Fruit fly (Drosophila melanogaster) whole organism, embryonic: Measurements from ENCODE around the gene Sox21a.
A peak's percentile ranks its signal among the peaks of the same experiment; 100 is the strongest.

Source experiments
- CG11723 ChIP-seq: fragments of 200-800 bp; sonication (Bioruptor generic); optimal IDR thresholded peaks from 2 replicates; lab custom pipeline; 2017; ENCODE audit warnings: missing biosample characterization, mild to moderate bottlenecking, missing genetic modification characterization
- CG12659 ChIP-seq: fragments of 200-800 bp; sonication (Bioruptor generic); optimal IDR thresholded peaks from 3 replicates; lab custom pipeline; 2017; ENCODE audit warnings: mild to moderate bottlenecking, missing biosample characterization, missing genetic modification reagents, missing genetic modification characterization
- CG12942 ChIP-seq: fragments of 200-800 bp; sonication (Bioruptor generic); optimal IDR thresholded peaks from 3 replicates; lab custom pipeline; 2016; ENCODE audit warnings: missing biosample characterization, missing genetic modification characterization
- CG2120 ChIP-seq: fragments of 200-800 bp; sonication (Bioruptor generic); optimal IDR thresholded peaks from 3 replicates; lab custom pipeline; 2016; ENCODE audit warnings: missing biosample characterization, missing genetic modification characterization
- CG32767 ChIP-seq: fragments of 200-800 bp; sonication (Bioruptor generic); IDR thresholded peaks from 2 replicates; pipeline ENCODE4 v1.3.6; 2022; ENCODE audit warnings: missing biosample characterization, missing genetic modification characterization
- CG3726 ChIP-seq: fragments of 200-800 bp; sonication (Bioruptor generic); IDR thresholded peaks from 3 replicates; pipeline ENCODE4, ENCODE4 v1.3.6; 2022; ENCODE audit warnings: missing biosample characterization, missing genetic modification characterization
- CG42726 ChIP-seq: fragments of 200-800 bp; sonication (Bioruptor generic); IDR thresholded peaks from 2 replicates; pipeline ENCODE4 v1.3.6; 2022; ENCODE audit warnings: missing biosample characterization, missing genetic modification characterization; ENCODE audit not compliant: partially characterized antibody
- CG5245 ChIP-seq: fragments of 200-800 bp; sonication (Bioruptor generic); optimal IDR thresholded peaks from 3 replicates; lab custom pipeline; 2016; ENCODE audit warnings: missing biosample characterization, missing genetic modification characterization
- CG7271 ChIP-seq: fragments of 200-800 bp; sonication (Bioruptor generic); optimal IDR thresholded peaks from 2 replicates; lab custom pipeline; 2018; ENCODE audit warnings: missing biosample characterization, mild to moderate bottlenecking, missing genetic modification characterization, moderate library complexity
- CG7928 ChIP-seq: fragments of 200-800 bp; sonication (Bioruptor generic); optimal IDR thresholded peaks from 2 replicates; lab custom pipeline; 2017; ENCODE audit warnings: missing biosample characterization, mild to moderate bottlenecking, missing genetic modification characterization
- CG8290 ChIP-seq, 3 experiments: fragments of 200-800 bp; sonication (Bioruptor generic); optimal IDR thresholded peaks; 2 replicates each; lab custom pipeline; 2016 to 2019; ENCODE audit warnings: missing biosample characterization in 3 of 3, missing genetic modification characterization in 3 of 3, mild to moderate bottlenecking in 2 of 3, moderate library complexity in 1 of 3
- CG9437 ChIP-seq: fragments of 200-800 bp; sonication (Bioruptor generic); optimal IDR thresholded peaks from 2 replicates; lab custom pipeline; 2018; ENCODE audit warnings: missing biosample characterization, mild to moderate bottlenecking, missing genetic modification characterization
- CG9727 ChIP-seq: fragments of 200-800 bp; sonication (Bioruptor generic); optimal IDR thresholded peaks from 3 replicates; lab custom pipeline; 2017; ENCODE audit warnings: missing biosample characterization, mild to moderate bottlenecking, missing genetic modification characterization
- CG9876 ChIP-seq: fragments of 200-800 bp; sonication (Bioruptor generic); optimal IDR thresholded peaks from 2 replicates; lab custom pipeline; 2016; ENCODE audit warnings: missing biosample characterization, missing genetic modification characterization
- CoRest ChIP-seq: fragments of 200-800 bp; sonication (Bioruptor generic); optimal IDR thresholded peaks from 3 replicates; lab custom pipeline; 2018; ENCODE audit warnings: missing biosample characterization, mild to moderate bottlenecking, missing genetic modification characterization, moderate library complexity
- Dbx ChIP-seq: fragments of 200-800 bp; sonication (Bioruptor generic); IDR thresholded peaks from 3 replicates; pipeline ENCODE4 v1.3.6; 2022; ENCODE audit warnings: missing biosample characterization, missing genetic modification characterization
- Dek ChIP-seq: fragments of 200-800 bp; sonication (Bioruptor generic); optimal IDR thresholded peaks from 3 replicates; lab custom pipeline; 2019; ENCODE audit warnings: missing biosample characterization, mild to moderate bottlenecking, missing genetic modification characterization, moderate library complexity
- Doc2 ChIP-seq: fragments of 200-800 bp; sonication (Bioruptor generic); IDR thresholded peaks from 2 replicates; pipeline ENCODE4 v1.3.6; 2022; ENCODE audit warnings: missing biosample characterization, missing genetic modification characterization
- Eip74EF ChIP-seq, 2 experiments: fragments of 200-800 bp in 1 of 2; fragments of >200 bp in 1 of 2; sonication (Bioruptor generic) in 1 of 2; optimal IDR thresholded peaks; 2 replicates each; lab custom pipeline; 2017 to 2019; ENCODE audit warnings: missing biosample characterization in 2 of 2, missing genetic modification characterization in 2 of 2, mild to moderate bottlenecking in 1 of 2, moderate library complexity in 1 of 2
- Gsc ChIP-seq: fragments of 200-800 bp; sonication (Bioruptor generic); IDR thresholded peaks from 2 replicates; pipeline ENCODE4 v1.3.6; 2022; ENCODE audit warnings: missing biosample characterization, missing genetic modification characterization
- HLHmδ ChIP-seq: fragments of 200-800 bp; sonication (Bioruptor generic); optimal IDR thresholded peaks from 2 replicates; lab custom pipeline; 2018; ENCODE audit warnings: missing biosample characterization, mild to moderate bottlenecking, missing genetic modification characterization, moderate library complexity
- Hand ChIP-seq: fragments of 200-800 bp; sonication (Bioruptor generic); optimal IDR thresholded peaks from 2 replicates; lab custom pipeline; 2017; ENCODE audit warnings: mild to moderate bottlenecking, missing biosample characterization, missing genetic modification reagents, missing genetic modification characterization
- Hr39 ChIP-seq: fragments of >200 bp; optimal IDR thresholded peaks from 2 replicates; lab custom pipeline; 2017
- Neu2 ChIP-seq: fragments of 200-800 bp; sonication (Bioruptor generic); optimal IDR thresholded peaks from 3 replicates; lab custom pipeline; 2016; ENCODE audit warnings: missing biosample characterization, missing genetic modification characterization, borderline replicate concordance
- Scr ChIP-seq: fragments of 200-800 bp; sonication (Bioruptor generic); IDR thresholded peaks from 2 replicates; pipeline ENCODE4 v1.3.6; 2022; ENCODE audit warnings: missing biosample characterization, missing genetic modification characterization; ENCODE audit not compliant: partially characterized antibody
- Spps ChIP-seq: fragments of 200-800 bp; sonication (Bioruptor generic); optimal IDR thresholded peaks from 2 replicates; lab custom pipeline; 2018; ENCODE audit warnings: missing biosample characterization, mild to moderate bottlenecking, missing genetic modification characterization
- Sry-δ ChIP-seq: fragments of 200-800 bp; sonication (Bioruptor generic); optimal IDR thresholded peaks from 2 replicates; lab custom pipeline; 2016; ENCODE audit warnings: missing biosample characterization, missing genetic modification characterization
- ash1 ChIP-seq: fragments of 200-800 bp; sonication (Bioruptor generic); optimal IDR thresholded peaks from 2 replicates; lab custom pipeline; 2018; ENCODE audit warnings: missing biosample characterization, mild to moderate bottlenecking, missing genetic modification characterization
- br ChIP-seq: fragments of >200 bp; optimal IDR thresholded peaks from 2 replicates; lab custom pipeline; 2017
- caup ChIP-seq: fragments of 200-800 bp; sonication (Bioruptor generic); optimal IDR thresholded peaks from 3 replicates; lab custom pipeline; 2017; ENCODE audit warnings: missing biosample characterization, mild to moderate bottlenecking, missing genetic modification characterization, moderate library complexity; ENCODE audit not compliant: severe bottlenecking
- crc ChIP-seq: fragments of 200-800 bp; sonication (Bioruptor generic); optimal IDR thresholded peaks from 2 replicates; lab custom pipeline; 2016; ENCODE audit warnings: missing biosample characterization, missing genetic modification characterization
- dmrt99B ChIP-seq: fragments of 200-800 bp; sonication (Bioruptor generic); optimal IDR thresholded peaks from 2 replicates; lab custom pipeline; 2018; ENCODE audit warnings: missing biosample characterization, mild to moderate bottlenecking, missing genetic modification characterization, moderate library complexity
- dpn ChIP-seq, 2 experiments: fragments of 200-800 bp; sonication (Bioruptor generic); optimal IDR thresholded peaks; 3 replicates each; lab custom pipeline; 2016; ENCODE audit warnings: missing biosample characterization in 2 of 2, missing genetic modification characterization in 2 of 2
- esg ChIP-seq: fragments of 200-800 bp; sonication (Bioruptor generic); conservative IDR thresholded peaks from 2 replicates; pipeline ENCODE4 v1.3.6; 2022; ENCODE audit warnings: missing biosample characterization, missing genetic modification characterization
- eve ChIP-seq, 2 experiments: fragments of >200 bp; optimal IDR thresholded peaks; 2 replicates each; lab custom pipeline; 2017; ENCODE audit warnings: missing biosample characterization in 2 of 2, missing genetic modification characterization in 2 of 2
- fd102C ChIP-seq: fragments of 200-800 bp; sonication (Bioruptor generic); optimal IDR thresholded peaks from 2 replicates; lab custom pipeline; 2018; ENCODE audit warnings: missing biosample characterization, mild to moderate bottlenecking, missing genetic modification characterization, moderate library complexity
- gce ChIP-seq: fragments of 200-800 bp; sonication (Bioruptor generic); IDR thresholded peaks from 3 replicates; pipeline ENCODE4 v1.3.6; 2022; ENCODE audit warnings: missing biosample characterization, missing genetic modification characterization
- grau ChIP-seq: fragments of 200-800 bp; optimal IDR thresholded peaks from 3 replicates; lab custom pipeline; 2019; ENCODE audit warnings: missing biosample characterization, mild to moderate bottlenecking, missing genetic modification characterization, moderate library complexity
- insv ChIP-seq, 2 experiments: fragments of 200-800 bp; sonication (Bioruptor generic); optimal IDR thresholded peaks; 3 replicates each; lab custom pipeline; 2016 to 2018; ENCODE audit warnings: missing biosample characterization in 2 of 2, missing genetic modification characterization in 2 of 2
- inv ChIP-seq: fragments of 200-800 bp; sonication (Bioruptor generic); IDR thresholded peaks from 2 replicates; pipeline ENCODE4 v1.3.6; 2022; ENCODE audit warnings: missing biosample characterization, missing genetic modification characterization; ENCODE audit not compliant: partially characterized antibody
- luna ChIP-seq: fragments of 200-800 bp; sonication (Bioruptor generic); optimal IDR thresholded peaks from 2 replicates; lab custom pipeline; 2016; ENCODE audit warnings: missing biosample characterization, missing genetic modification characterization
- maf-S ChIP-seq: fragments of 200-800 bp; sonication (Bioruptor generic); optimal IDR thresholded peaks from 2 replicates; lab custom pipeline; 2016; ENCODE audit warnings: missing biosample characterization, missing genetic modification characterization
- mirr ChIP-seq: fragments of 200-800 bp; sonication (Bioruptor generic); optimal IDR thresholded peaks from 3 replicates; lab custom pipeline; 2018; ENCODE audit warnings: missing biosample characterization, mild to moderate bottlenecking, missing genetic modification characterization
- otp ChIP-seq: fragments of 200-800 bp; sonication (Bioruptor generic); IDR thresholded peaks from 3 replicates; pipeline ENCODE4, ENCODE4 v1.3.6; 2022; ENCODE audit warnings: missing biosample characterization, missing genetic modification characterization
- sima ChIP-seq: fragments of 200-800 bp; sonication (Bioruptor generic); optimal IDR thresholded peaks from 2 replicates; lab custom pipeline; 2016; ENCODE audit warnings: missing biosample characterization, missing genetic modification characterization
- sisA ChIP-seq: fragments of 200-800 bp; sonication (Bioruptor generic); IDR thresholded peaks from 2 replicates; pipeline ENCODE4 v1.3.6; 2022; ENCODE audit warnings: missing biosample characterization, missing genetic modification characterization
- so ChIP-seq: fragments of 200-800 bp; sonication (Bioruptor generic); IDR thresholded peaks from 3 replicates; pipeline ENCODE4 v1.3.6; 2022; ENCODE audit warnings: missing biosample characterization, missing genetic modification characterization
- stc ChIP-seq: fragments of 200-800 bp; sonication (Bioruptor generic); IDR thresholded peaks from 2 replicates; pipeline ENCODE4 v1.3.6; 2022; ENCODE audit warnings: missing biosample characterization, missing genetic modification characterization
- tap ChIP-seq: fragments of 200-800 bp; optimal IDR thresholded peaks from 3 replicates; lab custom pipeline; 2019; ENCODE audit warnings: missing biosample characterization, mild to moderate bottlenecking, missing genetic modification characterization, moderate library complexity
- tx ChIP-seq: fragments of 200-800 bp; sonication (Bioruptor generic); optimal IDR thresholded peaks from 2 replicates; lab custom pipeline; 2016; ENCODE audit warnings: missing biosample characterization, missing genetic modification characterization

Gene Sox21a

DNA sequence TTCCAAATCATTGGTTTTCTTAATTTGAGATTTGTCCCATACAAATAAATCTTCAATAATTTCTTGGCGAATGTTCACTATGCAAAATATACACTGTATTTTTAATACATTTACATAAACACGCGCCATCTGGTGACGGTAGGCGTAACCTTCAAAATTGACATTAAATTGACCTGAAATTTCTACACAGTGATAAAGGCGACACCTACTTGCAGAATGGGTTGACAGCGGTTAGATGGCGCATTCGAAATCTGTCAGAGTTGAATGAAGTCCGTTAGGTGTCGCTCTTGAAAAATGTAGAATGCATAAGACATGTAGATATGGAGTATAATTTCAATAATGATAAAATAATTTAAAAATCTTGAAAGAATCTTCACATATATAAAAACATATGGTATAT is 3.5 kb upstream of the Sox21a start (continued):
- TF ChIP-seq Scr (GFP tag; lab: Robert Waterston, UW) (peak; percentile 40), esg (GFP tag; lab: Robert Waterston, UW) (0 out of 2 replicates have a peak, but pooled peaks have one; percentile 21), CG9876 (peak; percentile 96), CG12659 (GFP tag; lab: Kevin White, UChicago) (peak; percentile 62), CG3726 (GFP tag; lab: Robert Waterston, UW) (peak; percentile 35; the same call in 1 of the 3 replicates), inv (GFP tag; lab: Robert Waterston, UW) (peak; percentile 43; the same call in 1 of the 2 replicates), Dbx (peak; percentile 80), CG42726 (GFP tag; lab: Robert Waterston, UW) (peak; percentile 83), sisA (peak; percentile 95), dpn (GFP tag; optimal IDR thresholded peaks at IDR 0.05; lab: Kevin White, UChicago) (peak; percentile 87 to 90), tx (GFP tag; lab: Kevin White, UChicago) (peak; percentile 66), Hand (no peak), CG5245 (peak; percentile 82), Eip74EF (GFP tag; optimal IDR thresholded peaks at IDR 0.05; lab: Kevin White, UChicago) (no peak), fd102C (GFP tag; lab: Kevin White, UChicago) (peak; percentile 72), CG7271 (tag; lab: Kevin White, UChicago) (peak; percentile 45), sima (GFP tag; lab: Kevin White, UChicago) (peak; percentile 40), caup (GFP tag; lab: Kevin White, UChicago) (peak; percentile 51), Neu2 (GFP tag; lab: Kevin White, UChicago) (no peak), ash1 (GFP tag; lab: Kevin White, UChicago) (peak; percentile 54), mirr (GFP tag; lab: Kevin White, UChicago) (peak; percentile 38), CG11723 (GFP tag; lab: Kevin White, UChicago) (peak; percentile 11), so (GFP tag; lab: Robert Waterston, UW) (no peak), stc (GFP tag; lab: Robert Waterston, UW) (peak; percentile 38; the same call in 1 of the 2 replicates), HLHmδ (GFP tag; lab: Kevin White, UChicago) (peak; percentile 33), CG8290 (GFP tag; optimal IDR thresholded peaks at IDR 0.05; lab: Kevin White, UChicago) (peak; percentile 84), CG8290 (tag; optimal IDR thresholded peaks at IDR 0.05; lab: Kevin White, UChicago) (peak in 1 of 2 experiments; percentile 90), CG32767 (GFP tag; lab: Robert Waterston, UW) (no peak), Spps (tag; lab: Kevin White, UChicago) (peak; percentile 36), insv (GFP tag; optimal IDR thresholded peaks at IDR 0.05; lab: Kevin White, UChicago) (peak in 1 of 2 experiments; percentile 78), otp (peak; percentile 53; the same call in 2 of the 3 replicates), dmrt99B (tag; lab: Kevin White, UChicago) (peak; percentile 29), CoRest (tag; lab: Kevin White, UChicago) (peak; percentile 84), br (lab: Kevin White, UChicago) (no peak), maf-S (peak; percentile 87), Gsc (GFP tag; lab: Robert Waterston, UW) (peak; percentile 81), Sry-δ (GFP tag; lab: Kevin White, UChicago) (peak; percentile 46), CG9437 (peak; percentile 0), Dek (tag; lab: Kevin White, UChicago) (peak; percentile 83), tap (tag; lab: Kevin White, UChicago) (no peak), eve (GFP tag; optimal IDR thresholded peaks at IDR 0.05; lab: Kevin White, UChicago) (peak in 1 of 2 experiments; percentile 20), CG7928 (GFP tag; lab: Kevin White, UChicago) (no peak), CG12942 (peak; percentile 76), CG2120 (GFP tag; lab: Kevin White, UChicago) (peak; percentile 85), Hr39 (no peak), CG9727 (GFP tag; lab: Kevin White, UChicago) (peak; percentile 24), Doc2 (GFP tag; lab: Robert Waterston, UW) (peak; percentile 52), gce (GFP tag; lab: Robert Waterston, UW) (peak; percentile 30; the same call in 2 of the 3 replicates), luna (GFP tag; lab: Kevin White, UChicago) (peak; percentile 78), crc (GFP tag; lab: Kevin White, UChicago) (peak; percentile 43), grau (tag; lab: Kevin White, UChicago) (peak; percentile 91)
